Worm (Caenorhabditis elegans) whole organism, mixed stage, embryonic: ENCODE results near the gene odd-2.

Experiments used
- ceh-39 ChIP-seq: fragments of 150-350 bp; optimal IDR thresholded peaks from 2 replicates; lab custom pipeline; 2014; ENCODE audit warnings: missing biosample characterization, missing genetic modification characterization
- mab-5 ChIP-seq: fragments of 150-350 bp; optimal IDR thresholded peaks from 2 replicates; lab custom pipeline; 2014; ENCODE audit warnings: missing biosample characterization, missing genetic modification characterization
- mls-2 ChIP-seq: sonication (generic microtip); optimal IDR thresholded peaks from 2 replicates; lab custom pipeline; 2016; ENCODE audit warnings: mild to moderate bottlenecking, missing genetic modification characterization, moderate library complexity, missing compliant biosample characterization
- nhr-28 ChIP-seq: fragments of 150-350 bp; optimal IDR thresholded peaks from 2 replicates; lab custom pipeline; 2014; ENCODE audit warnings: missing biosample characterization, missing genetic modification characterization
- pha-4 ChIP-seq: fragments of 150-350 bp; optimal IDR thresholded peaks from 2 replicates; lab custom pipeline; 2018; ENCODE audit warnings: missing biosample characterization, missing genetic modification reagents, missing genetic modification characterization
- unc-62 ChIP-seq: fragments of 150-350 bp; optimal IDR thresholded peaks from 2 replicates; lab custom pipeline; 2014; ENCODE audit warnings: missing biosample characterization, missing genetic modification reagents, missing genetic modification characterization

ce11 chrX:6121279-6121678 is 39.0 kb downstream of the odd-2 start:
- TF ChIP-seq mls-2 (tag; lab: Kevin White, UChicago) (no peak), ceh-39 (tag; lab: Kevin White, UChicago) (no peak), mab-5 (tag; lab: Kevin White, UChicago) (no peak), unc-62 (GFP tag; lab: Kevin White, UChicago) (no peak), nhr-28 (tag; lab: Kevin White, UChicago) (no peak), pha-4 (tag; lab: Kevin White, UChicago) (no peak)
